Worm (Caenorhabditis elegans): ENCODE measurements around the gene gbb-2.

ce11 chrIV:4472418-4473173, 34.0 kb downstream of the gbb-2 start:
- TF ChIP-seq fkh-10 (GFP tag; optimal IDR thresholded peaks at IDR 0.05): no peak
- TF ChIP-seq nhr-11 (tag; optimal IDR thresholded peaks at IDR 0.05): no peak
- TF ChIP-seq pha-4 (tag; optimal IDR thresholded peaks at IDR 0.05): no peak
- no peak for TF ChIP-seq ama-1 (optimal IDR thresholded peaks at IDR 0.05)
- TF ChIP-seq C08G9.2 (tag; optimal IDR thresholded peaks at IDR 0.05): no peak
- TF ChIP-seq ceh-9 (tag; optimal IDR thresholded peaks at IDR 0.05): no peak
- TF ChIP-seq elt-4 (tag; optimal IDR thresholded peaks at IDR 0.05): no peak
- TF ChIP-seq nfya-1 (tag; optimal IDR thresholded peaks at IDR 0.05): no peak
- TF ChIP-seq rnt-1 (tag; optimal IDR thresholded peaks at IDR 0.05): no peak
- no peak for TF ChIP-seq pag-3 (tag; optimal IDR thresholded peaks at IDR 0.05; ENCODE audit: borderline replicate concordance)
- no peak for TF ChIP-seq dve-1 (tag; optimal IDR thresholded peaks at IDR 0.05)
